Worm (Caenorhabditis elegans) whole organism, late embryonic: Measurements from ENCODE around the gene ife-1.
A peak's percentile ranks its signal among the peaks of the same experiment; 100 is the strongest.

ENCODE experiments used
- F13H6.1 ChIP-seq: sonication (generic microtip); optimal IDR thresholded peaks from 2 replicates; lab custom pipeline; 2016; ENCODE audit warnings: missing genetic modification characterization, missing compliant biosample characterization
- K02D7.2 ChIP-seq: sonication (generic microtip); optimal IDR thresholded peaks from 2 replicates; lab custom pipeline; 2017; ENCODE audit warnings: mild to moderate bottlenecking, missing genetic modification characterization, missing compliant biosample characterization
- K09A11.1 ChIP-seq: sonication (generic microtip); optimal IDR thresholded peaks from 2 replicates; lab custom pipeline; 2017; ENCODE audit warnings: antibody characterized with exemption, mild to moderate bottlenecking, missing genetic modification characterization, missing compliant biosample characterization; ENCODE audit not compliant: insufficient read depth
- ceh-14 ChIP-seq: sonication (generic microtip); optimal IDR thresholded peaks from 2 replicates; lab custom pipeline; 2016; ENCODE audit warnings: missing genotype, missing genetic modification characterization, missing compliant biosample characterization
- ceh-19 ChIP-seq: fragments of 200-800 bp; sonication (Bioruptor generic); optimal IDR thresholded peaks from 2 replicates; lab custom pipeline; 2018; ENCODE audit warnings: mild to moderate bottlenecking, missing genetic modification characterization, missing compliant biosample characterization
- ceh-24 ChIP-seq: sonication (generic microtip); optimal IDR thresholded peaks from 2 replicates; lab custom pipeline; 2016; ENCODE audit warnings: mild to moderate bottlenecking, missing genetic modification characterization, missing compliant biosample characterization
- ceh-30 ChIP-seq: fragments of 150-350 bp; optimal IDR thresholded peaks from 2 replicates; lab custom pipeline; 2014; ENCODE audit warnings: missing biosample characterization, missing genetic modification characterization
- ceh-31 ChIP-seq: sonication (generic microtip); optimal IDR thresholded peaks from 2 replicates; lab custom pipeline; 2016; ENCODE audit warnings: missing genetic modification characterization, missing compliant biosample characterization
- ceh-48 ChIP-seq: sonication (generic microtip); optimal IDR thresholded peaks from 2 replicates; lab custom pipeline; 2016; ENCODE audit warnings: missing genetic modification characterization, inconsistent platforms, missing compliant biosample characterization
- ceh-6 ChIP-seq: fragments of 200-800 bp; sonication (Bioruptor generic); optimal IDR thresholded peaks from 2 replicates; lab custom pipeline; 2018; ENCODE audit warnings: mild to moderate bottlenecking, missing genetic modification characterization, missing compliant biosample characterization
- ceh-9 ChIP-seq: sonication (generic microtip); optimal IDR thresholded peaks from 2 replicates; lab custom pipeline; 2016; ENCODE audit warnings: mild to moderate bottlenecking, missing genetic modification characterization, inconsistent platforms, missing compliant biosample characterization
- che-1 ChIP-seq: sonication (generic microtip); optimal IDR thresholded peaks from 2 replicates; lab custom pipeline; 2016; ENCODE audit warnings: mild to moderate bottlenecking, missing genetic modification characterization, missing compliant biosample characterization
- dmd-4 ChIP-seq: sonication (generic microtip); optimal IDR thresholded peaks from 2 replicates; lab custom pipeline; 2016; ENCODE audit warnings: borderline replicate concordance, missing genetic modification characterization, missing compliant biosample characterization
- elt-2 ChIP-seq: sonication (generic microtip); optimal IDR thresholded peaks from 2 replicates; lab custom pipeline; 2016; ENCODE audit warnings: missing genetic modification reagents, missing genetic modification characterization, missing compliant biosample characterization
- elt-4 ChIP-seq: sonication (generic microtip); optimal IDR thresholded peaks from 2 replicates; lab custom pipeline; 2016; ENCODE audit warnings: missing genetic modification characterization, missing compliant biosample characterization
- ets-4 ChIP-seq: sonication (generic microtip); optimal IDR thresholded peaks from 2 replicates; lab custom pipeline; 2016; ENCODE audit warnings: missing genetic modification characterization, missing compliant biosample characterization
- fax-1 ChIP-seq: sonication (generic microtip); optimal IDR thresholded peaks from 2 replicates; lab custom pipeline; 2016; ENCODE audit warnings: missing genotype, missing genetic modification characterization, missing compliant biosample characterization
- hlh-13 ChIP-seq: fragments of 200-800 bp; sonication (Bioruptor generic); optimal IDR thresholded peaks from 2 replicates; lab custom pipeline; 2018; ENCODE audit warnings: mild to moderate bottlenecking, missing genetic modification characterization, missing compliant biosample characterization
- hlh-30 ChIP-seq: sonication (generic microtip); optimal IDR thresholded peaks from 2 replicates; lab custom pipeline; 2017; ENCODE audit warnings: antibody characterized with exemption, missing genetic modification characterization, missing compliant biosample characterization; ENCODE audit not compliant: insufficient read depth
- hlh-6 ChIP-seq: sonication (generic microtip); optimal IDR thresholded peaks from 2 replicates; lab custom pipeline; 2016; ENCODE audit warnings: missing genotype, missing genetic modification characterization, missing compliant biosample characterization
- lim-6 ChIP-seq: sonication (generic microtip); optimal IDR thresholded peaks from 2 replicates; lab custom pipeline; 2016; ENCODE audit warnings: missing genetic modification characterization, missing compliant biosample characterization
- lin-11 ChIP-seq: fragments of 200-800 bp; sonication (Bioruptor generic); optimal IDR thresholded peaks from 2 replicates; lab custom pipeline; 2018; ENCODE audit warnings: mild to moderate bottlenecking, missing genetic modification characterization, missing compliant biosample characterization
- madf-2 ChIP-seq: sonication (generic microtip); optimal IDR thresholded peaks from 2 replicates; lab custom pipeline; 2017; ENCODE audit warnings: missing genetic modification characterization, missing compliant biosample characterization
- nfya-1 ChIP-seq: sonication (generic microtip); optimal IDR thresholded peaks from 2 replicates; lab custom pipeline; 2017; ENCODE audit warnings: missing genetic modification characterization, mild to moderate bottlenecking, missing compliant biosample characterization, antibody characterized with exemption, moderate library complexity
- nhr-11 ChIP-seq: fragments of 150-350 bp; optimal IDR thresholded peaks from 2 replicates; lab custom pipeline; 2014; ENCODE audit warnings: missing biosample characterization, missing genetic modification characterization
- nhr-232 ChIP-seq: sonication (generic microtip); optimal IDR thresholded peaks from 2 replicates; lab custom pipeline; 2016; ENCODE audit warnings: missing genetic modification characterization, missing compliant biosample characterization
- odd-2 ChIP-seq: sonication (generic microtip); optimal IDR thresholded peaks from 2 replicates; lab custom pipeline; 2017; ENCODE audit warnings: antibody characterized with exemption, mild to moderate bottlenecking, missing genetic modification characterization, missing compliant biosample characterization
- pag-3 ChIP-seq: sonication (generic microtip); optimal IDR thresholded peaks from 2 replicates; lab custom pipeline; 2016; ENCODE audit warnings: missing compliant biosample characterization, missing genetic modification characterization, borderline replicate concordance
- pha-4 ChIP-seq: fragments of 150-350 bp; optimal IDR thresholded peaks from 2 replicates; lab custom pipeline; 2018; ENCODE audit warnings: missing biosample characterization, missing genetic modification reagents, missing genetic modification characterization
- pros-1 ChIP-seq: fragments of 150-350 bp; optimal IDR thresholded peaks from 2 replicates; lab custom pipeline; 2014; ENCODE audit warnings: missing biosample characterization, missing genetic modification reagents, missing genetic modification characterization
- rnt-1 ChIP-seq: sonication (generic microtip); optimal IDR thresholded peaks from 2 replicates; lab custom pipeline; 2016; ENCODE audit warnings: missing genetic modification characterization, missing compliant biosample characterization
- sdc-2 ChIP-seq: sonication (generic microtip); optimal IDR thresholded peaks from 2 replicates; lab custom pipeline; 2016; ENCODE audit warnings: missing genotype, missing genetic modification characterization, missing compliant biosample characterization
- sox-2 ChIP-seq: fragments of 200-800 bp; sonication (Bioruptor generic); IDR thresholded peaks from 2 replicates; pipeline ENCODE4 v1.3.6; 2022; ENCODE audit warnings: missing genetic modification reagents, missing genetic modification characterization, missing compliant biosample characterization
- sox-4 ChIP-seq: sonication (generic microtip); optimal IDR thresholded peaks from 2 replicates; lab custom pipeline; 2017; ENCODE audit warnings: mild to moderate bottlenecking, missing genetic modification characterization, inconsistent platforms, missing compliant biosample characterization
- tbx-2 ChIP-seq: sonication (generic microtip); optimal IDR thresholded peaks from 2 replicates; lab custom pipeline; 2016; ENCODE audit warnings: missing genetic modification characterization, missing compliant biosample characterization
- unc-42 ChIP-seq: sonication (generic microtip); optimal IDR thresholded peaks from 2 replicates; lab custom pipeline; 2016; ENCODE audit warnings: missing genotype, missing genetic modification characterization, missing compliant biosample characterization
- unc-55 ChIP-seq: sonication (generic microtip); optimal IDR thresholded peaks from 2 replicates; lab custom pipeline; 2017; ENCODE audit warnings: missing biosample characterization, missing genetic modification reagents, missing genetic modification characterization
- unc-86 ChIP-seq: sonication (generic microtip); optimal IDR thresholded peaks from 2 replicates; lab custom pipeline; 2016; ENCODE audit warnings: missing genetic modification characterization, missing compliant biosample characterization
- ztf-16 ChIP-seq: sonication (generic microtip); optimal IDR thresholded peaks from 2 replicates; lab custom pipeline; 2017; ENCODE audit warnings: missing genetic modification characterization, missing compliant biosample characterization

The ife-1 gene

ce11 chrIII:13359847-13360246 lies 16.6 kb downstream of the ife-1 start (continued):
- peak; percentile 48 for TF ChIP-seq rnt-1 (tag; lab: Kevin White, UChicago)

- TF ChIP-seq F13H6.1 (tag; lab: Kevin White, UChicago) (no peak), pha-4 (tag; lab: Kevin White, UChicago) (no peak), ceh-6 (GFP tag; lab: Kevin White, UChicago) (no peak)
Measured at ce11 chrIII:13370980-13371379, 27.8 kb downstream of the ife-1 start, which contains the start of gene T03F6.9. TSS of gene T03F6.9 (minus strand) at chrIII:13371080.

ce11 chrIII:13376304-13376760 lies 33.1 kb downstream of the ife-1 start, which contains the start of gene lis-1:
TSS of gene lis-1 (minus strand) at chrIII:13376710.
- TF ChIP-seq sox-4 (tag; lab: Kevin White, UChicago) (no peak), ceh-31 (tag; lab: Kevin White, UChicago) (peak; percentile 12), unc-42 (tag; lab: Kevin White, UChicago) (peak; percentile 83)

- TF ChIP-seq unc-42 (tag; lab: Kevin White, UChicago) = peak; percentile 9
- no peak for TF ChIP-seq fax-1 (tag; lab: Kevin White, UChicago)
- TF ChIP-seq dmd-4 = no peak
- TF ChIP-seq ceh-31 (tag; lab: Kevin White, UChicago) = peak; percentile 15
- TF ChIP-seq nfya-1 = peak; percentile 83
- peak; percentile 25 for TF ChIP-seq elt-2 (tag; lab: Kevin White, UChicago)
- TF ChIP-seq ceh-30 (tag; lab: Kevin White, UChicago) = no peak
- no peak for TF ChIP-seq ztf-16
- TF ChIP-seq ceh-24 (tag; lab: Kevin White, UChicago) = no peak
- TF ChIP-seq unc-55 (GFP tag; lab: Kevin White, UChicago) = no peak
- TF ChIP-seq nhr-11 (tag; lab: Kevin White, UChicago) = no peak
- TF ChIP-seq unc-86 (tag; lab: Kevin White, UChicago) = no peak
- TF ChIP-seq rnt-1 (tag; lab: Kevin White, UChicago) = no peak
- TF ChIP-seq che-1 (tag; lab: Kevin White, UChicago) = no peak
- no peak for TF ChIP-seq sox-2 (GFP tag; lab: Robert Waterston, UW)
- TF ChIP-seq odd-2 (tag; lab: Kevin White, UChicago) = no peak
- TF ChIP-seq nhr-232 = no peak
- TF ChIP-seq ets-4 = no peak
- no peak for TF ChIP-seq elt-4 (tag; lab: Kevin White, UChicago)
- no peak for TF ChIP-seq ceh-14 (tag; lab: Kevin White, UChicago)
- no peak for TF ChIP-seq pag-3 (tag; lab: Kevin White, UChicago)
- no peak for TF ChIP-seq hlh-6 (tag; lab: Kevin White, UChicago)
- TF ChIP-seq K09A11.1 (tag; lab: Kevin White, UChicago) = no peak
- no peak for TF ChIP-seq sdc-2
- TF ChIP-seq hlh-13 = no peak
- TF ChIP-seq madf-2 (tag; lab: Kevin White, UChicago) = no peak
- TF ChIP-seq ceh-9 (tag; lab: Kevin White, UChicago) = no peak
Measured at ce11 chrIII:13377249-13377648, 34.0 kb downstream of the ife-1 start.

ce11 chrIII:13378242-13378641 lies 35.0 kb downstream of the ife-1 start, which contains the start of gene T03F6.10:
TSS of gene T03F6.10 (minus strand) at chrIII:13378342.
- TF ChIP-seq lim-6 (tag; lab: Kevin White, UChicago) = no peak
- no peak for TF ChIP-seq ceh-31 (tag; lab: Kevin White, UChicago)
- TF ChIP-seq ceh-24 (tag; lab: Kevin White, UChicago) = no peak
- no peak for TF ChIP-seq unc-86 (tag; lab: Kevin White, UChicago)
- no peak for TF ChIP-seq lin-11 (tag; lab: Kevin White, UChicago)
- TF ChIP-seq ceh-19 (GFP tag; lab: Kevin White, UChicago) = no peak
- no peak for TF ChIP-seq pros-1 (tag; lab: Kevin White, UChicago)
- TF ChIP-seq K02D7.2 (tag; lab: Kevin White, UChicago) = no peak
- TF ChIP-seq unc-42 (tag; lab: Kevin White, UChicago) = no peak
- TF ChIP-seq K09A11.1 (tag; lab: Kevin White, UChicago) = no peak
- TF ChIP-seq tbx-2 (tag; lab: Kevin White, UChicago) = no peak
- no peak for TF ChIP-seq ceh-48 (tag; lab: Kevin White, UChicago)
- TF ChIP-seq hlh-30 (tag; lab: Kevin White, UChicago) = no peak
